Worm (Caenorhabditis elegans): Measurements from ENCODE around the gene cdh-4.

cdh-4 gene

ce11 chrIII:4520057-4520456 lies at the start of gene cdh-4:
TSS of gene cdh-4 (plus strand) at chrIII:4520357.
- TF ChIP-seq ceh-39 (tag; optimal IDR thresholded peaks at IDR 0.05): no peak
- no peak for TF ChIP-seq snpc-4 (tag; optimal IDR thresholded peaks at IDR 0.05)

DNA sequence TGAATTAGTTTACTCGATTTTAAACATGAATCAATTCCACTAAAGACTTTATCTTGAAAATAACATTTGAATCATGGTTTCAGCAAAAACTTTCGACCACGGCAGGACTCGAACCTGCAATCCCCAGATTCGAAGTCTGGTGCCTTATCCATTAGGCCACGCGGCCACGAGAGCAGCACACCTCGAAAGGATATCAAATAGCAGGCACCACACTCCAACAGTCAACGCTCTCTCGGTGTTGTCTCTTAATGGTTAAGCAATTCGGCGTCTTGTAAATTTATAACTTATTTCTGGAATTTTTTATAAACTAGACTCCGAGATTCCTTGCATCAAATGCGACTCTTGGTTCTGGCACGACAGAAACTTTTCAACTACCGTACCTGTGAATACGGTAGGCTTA lies 49.4 kb upstream of the cdh-4 start:
- TF ChIP-seq ces-1 (GFP tag; optimal IDR thresholded peaks at IDR 0.05): peak; percentile 17
- peak; percentile 85 for TF ChIP-seq ceh-43 (GFP tag; optimal IDR thresholded peaks at IDR 0.05)
- peak; percentile 97 for TF ChIP-seq ceh-83 (GFP tag; optimal IDR thresholded peaks at IDR 0.05)
- no peak for TF ChIP-seq blmp-1 (tag; optimal IDR thresholded peaks at IDR 0.05)
- no peak for TF ChIP-seq mab-5 (tag; optimal IDR thresholded peaks at IDR 0.05)
- TF ChIP-seq nhr-237 (tag; optimal IDR thresholded peaks at IDR 0.05): no peak
- TF ChIP-seq M03D4.4 (tag; optimal IDR thresholded peaks at IDR 0.05): peak; percentile 94
- peak; percentile 95 for TF ChIP-seq cnd-1 (tag; optimal IDR thresholded peaks at IDR 0.05)
- peak; percentile 90 for TF ChIP-seq sem-2 (GFP tag; optimal IDR thresholded peaks at IDR 0.05)
- TF ChIP-seq sptf-1 (tag; optimal IDR thresholded peaks at IDR 0.05): peak; percentile 96
- peak; percentile 96 for TF ChIP-seq mls-2 (tag; optimal IDR thresholded peaks at IDR 0.05)
- TF ChIP-seq unc-120 (tag; optimal IDR thresholded peaks at IDR 0.05; ENCODE audit: poor library complexity, severe bottlenecking): peak; percentile 85
- TF ChIP-seq ham-2 (GFP tag; optimal IDR thresholded peaks at IDR 0.05): peak; percentile 78
- peak; percentile 16 for TF ChIP-seq ztf-11 (tag; optimal IDR thresholded peaks at IDR 0.05)
- TF ChIP-seq ceh-39 (tag; optimal IDR thresholded peaks at IDR 0.05): peak; percentile 52
- TF ChIP-seq nhr-28 (tag; optimal IDR thresholded peaks at IDR 0.05): no peak
- TF ChIP-seq snpc-4 (tag; optimal IDR thresholded peaks at IDR 0.05): no peak
- TF ChIP-seq bed-3 (GFP tag; optimal IDR thresholded peaks at IDR 0.05): peak; percentile 81
- peak; percentile 20 for TF ChIP-seq hlh-1 (tag; optimal IDR thresholded peaks at IDR 0.05)
- peak; percentile 54 for TF ChIP-seq nhr-12 (tag; optimal IDR thresholded peaks at IDR 0.05)
- TF ChIP-seq nhr-76 (tag; optimal IDR thresholded peaks at IDR 0.05): no peak
- peak; percentile 83 for TF ChIP-seq lin-32 (GFP tag; optimal IDR thresholded peaks at IDR 0.05)
- TF ChIP-seq tbx-8 (GFP tag; optimal IDR thresholded peaks at IDR 0.05): peak; percentile 82
- no peak for TF ChIP-seq elt-1 (tag; optimal IDR thresholded peaks at IDR 0.05; ENCODE audit: borderline replicate concordance, insufficient read depth)
- TF ChIP-seq lin-13 (tag; optimal IDR thresholded peaks at IDR 0.05): peak; percentile 30
- peak; percentile 20 for TF ChIP-seq nhr-2 (tag; optimal IDR thresholded peaks at IDR 0.05)
- peak; percentile 76 for TF ChIP-seq flh-1 (GFP tag; optimal IDR thresholded peaks at IDR 0.05)
- TF ChIP-seq pha-4 (tag; optimal IDR thresholded peaks at IDR 0.05): peak; percentile 37
- peak; percentile 73 for TF ChIP-seq mep-1 (tag; optimal IDR thresholded peaks at IDR 0.05)
- peak; percentile 45 for TF ChIP-seq lsy-2 (tag; optimal IDR thresholded peaks at IDR 0.05)
- TF ChIP-seq unc-62 (GFP tag; optimal IDR thresholded peaks at IDR 0.05): peak; percentile 10
- TF ChIP-seq unc-39 (tag; optimal IDR thresholded peaks at IDR 0.05): peak; percentile 40
- peak; percentile 90 for TF ChIP-seq drap-1 (GFP tag; optimal IDR thresholded peaks at IDR 0.05)
- no peak for TF ChIP-seq elt-3 (tag; optimal IDR thresholded peaks at IDR 0.05)
- no peak for TF ChIP-seq zip-8 (tag; optimal IDR thresholded peaks at IDR 0.05)

DNA sequence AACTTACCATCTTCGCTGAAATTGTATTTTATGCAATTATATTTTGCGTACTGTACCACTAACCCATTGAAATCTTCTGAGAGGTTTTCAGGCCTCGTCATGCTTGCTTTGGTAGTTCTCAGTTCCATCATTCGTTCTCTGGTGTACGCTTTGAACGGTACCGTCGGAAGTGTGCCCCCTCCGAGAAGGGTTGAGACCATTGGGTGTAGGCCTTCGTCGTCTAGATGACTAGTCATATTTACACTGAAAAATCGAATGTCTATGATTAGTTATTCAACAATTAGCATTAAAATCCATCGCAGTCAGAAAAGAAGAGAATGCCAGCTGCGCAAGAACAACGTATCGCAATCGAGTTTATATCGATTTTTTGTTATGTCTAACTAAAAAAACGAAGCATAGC lies 45.2 kb upstream of the cdh-4 start, which contains the start of gene ifet-1:
ifet-1 (minus strand) TSS at position 243 of the 400 bp plus-strand sequence.
- TF ChIP-seq snpc-4 (tag; optimal IDR thresholded peaks at IDR 0.05): no peak
- no peak for TF ChIP-seq nhr-76 (tag; optimal IDR thresholded peaks at IDR 0.05)
- no peak for TF ChIP-seq ztf-11 (tag; optimal IDR thresholded peaks at IDR 0.05)
- TF ChIP-seq drap-1 (GFP tag; optimal IDR thresholded peaks at IDR 0.05): no peak
- no peak for TF ChIP-seq nhr-2 (tag; optimal IDR thresholded peaks at IDR 0.05)
- TF ChIP-seq mep-1 (tag; optimal IDR thresholded peaks at IDR 0.05): no peak
- TF ChIP-seq blmp-1 (tag; optimal IDR thresholded peaks at IDR 0.05): no peak

- TF ChIP-seq bed-3 (GFP tag; optimal IDR thresholded peaks at IDR 0.05) (peak; percentile 73), ceh-83 (GFP tag; optimal IDR thresholded peaks at IDR 0.05) (peak; percentile 60), snpc-4 (tag; optimal IDR thresholded peaks at IDR 0.05) (no peak), nhr-76 (tag; optimal IDR thresholded peaks at IDR 0.05) (no peak), hlh-1 (tag; optimal IDR thresholded peaks at IDR 0.05) (peak; percentile 78), ceh-39 (tag; optimal IDR thresholded peaks at IDR 0.05) (peak; percentile 91), sptf-1 (tag; optimal IDR thresholded peaks at IDR 0.05) (peak; percentile 92), mep-1 (tag; optimal IDR thresholded peaks at IDR 0.05) (peak; percentile 99), unc-62 (GFP tag; optimal IDR thresholded peaks at IDR 0.05) (peak; percentile 77), lin-13 (tag; optimal IDR thresholded peaks at IDR 0.05) (peak; percentile 100), blmp-1 (tag; optimal IDR thresholded peaks at IDR 0.05) (no peak), elt-1 (tag; optimal IDR thresholded peaks at IDR 0.05; ENCODE audit: borderline replicate concordance, insufficient read depth) (no peak), elt-3 (tag; optimal IDR thresholded peaks at IDR 0.05) (peak; percentile 66), pha-4 (tag; optimal IDR thresholded peaks at IDR 0.05) (peak; percentile 100), ham-2 (GFP tag; optimal IDR thresholded peaks at IDR 0.05) (peak; percentile 67), unc-120 (tag; optimal IDR thresholded peaks at IDR 0.05; ENCODE audit: poor library complexity, severe bottlenecking) (peak; percentile 77), ces-1 (GFP tag; optimal IDR thresholded peaks at IDR 0.05) (peak; percentile 82), cnd-1 (tag; optimal IDR thresholded peaks at IDR 0.05) (peak; percentile 88), tbx-8 (GFP tag; optimal IDR thresholded peaks at IDR 0.05) (peak; percentile 39), nhr-28 (tag; optimal IDR thresholded peaks at IDR 0.05) (peak; percentile 37), sem-2 (GFP tag; optimal IDR thresholded peaks at IDR 0.05) (peak; percentile 4), M03D4.4 (tag; optimal IDR thresholded peaks at IDR 0.05) (peak; percentile 85), drap-1 (GFP tag; optimal IDR thresholded peaks at IDR 0.05) (peak; percentile 75), nhr-12 (tag; optimal IDR thresholded peaks at IDR 0.05) (peak; percentile 67), zip-8 (tag; optimal IDR thresholded peaks at IDR 0.05) (peak; percentile 22), flh-1 (GFP tag; optimal IDR thresholded peaks at IDR 0.05) (peak; percentile 34), ztf-11 (tag; optimal IDR thresholded peaks at IDR 0.05) (peak; percentile 89), ceh-43 (GFP tag; optimal IDR thresholded peaks at IDR 0.05) (peak; percentile 74), lin-32 (GFP tag; optimal IDR thresholded peaks at IDR 0.05) (peak; percentile 34), nhr-237 (tag; optimal IDR thresholded peaks at IDR 0.05) (peak; percentile 94), mls-2 (tag; optimal IDR thresholded peaks at IDR 0.05) (peak; percentile 71), mab-5 (tag; optimal IDR thresholded peaks at IDR 0.05) (peak; percentile 66), lsy-2 (tag; optimal IDR thresholded peaks at IDR 0.05) (peak; percentile 100), nhr-2 (tag; optimal IDR thresholded peaks at IDR 0.05) (peak; percentile 43), unc-39 (tag; optimal IDR thresholded peaks at IDR 0.05) (no peak)
These were observed 44.7 kb upstream of the cdh-4 start, which contains the start of gene rps-1 for ce11 chrIII:4475428-4475968. TSS of gene rps-1 (plus strand) at chrIII:4475918.
